Fruit fly (Drosophila melanogaster): Measurements from ENCODE around the gene CG11227.

The CG11227 gene

DNA sequence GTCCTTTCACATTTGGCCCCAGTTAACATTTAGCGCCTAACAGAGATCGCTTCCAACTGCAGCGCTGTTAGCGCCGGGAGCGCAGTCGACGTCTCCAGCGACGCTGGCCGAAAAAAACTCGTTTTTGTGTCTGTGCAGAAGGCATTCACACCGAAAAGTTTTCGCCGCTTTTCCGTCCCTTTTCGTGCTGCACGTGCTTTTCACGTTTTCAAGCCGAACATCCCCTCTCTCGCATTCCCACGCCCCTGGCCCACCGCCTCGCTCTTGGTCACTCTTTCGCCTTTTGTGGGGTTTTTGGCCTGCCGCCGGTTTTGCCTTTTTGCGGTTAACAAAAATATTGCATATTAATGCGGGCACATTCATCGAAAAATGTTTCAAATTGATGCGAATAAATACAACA lies 7.5 kb downstream of the CG11227 start:
- TF ChIP-seq CG8159 (tag; optimal IDR thresholded peaks at IDR 0.05): no peak
- no peak for TF ChIP-seq D1 (tag; optimal IDR thresholded peaks at IDR 0.05)
- no peak for TF ChIP-seq CG34367 (tag; optimal IDR thresholded peaks at IDR 0.05)
- TF ChIP-seq CG15710 (tag; optimal IDR thresholded peaks at IDR 0.05): no peak
- no peak for TF ChIP-seq Snoo (tag; optimal IDR thresholded peaks at IDR 0.05)
- no peak for TF ChIP-seq Pif1A (GFP tag; optimal IDR thresholded peaks at IDR 0.05)
- no peak for TF ChIP-seq EcR (GFP tag; optimal IDR thresholded peaks at IDR 0.05)
- TF ChIP-seq CG9948 (tag; optimal IDR thresholded peaks at IDR 0.05): no peak

DNA sequence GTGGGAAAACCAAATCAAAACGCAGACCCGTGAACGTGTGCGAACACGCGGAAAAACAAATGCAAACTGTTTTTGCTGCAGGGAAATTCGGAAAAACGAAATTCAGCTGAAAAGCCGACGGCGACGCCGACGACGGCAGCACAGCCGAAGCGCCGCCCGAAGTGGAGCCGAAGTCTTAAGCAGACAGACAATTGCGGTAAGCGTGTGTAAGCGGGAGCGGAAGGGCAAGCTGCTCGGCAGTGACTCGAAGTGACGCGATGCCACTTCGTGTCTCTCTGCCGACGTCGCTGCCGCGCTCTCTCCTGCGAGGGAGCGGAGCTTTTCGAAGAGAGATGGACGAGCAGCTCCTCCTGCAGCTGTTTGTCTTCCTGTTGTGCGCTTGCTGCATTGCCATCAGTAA lies 8.4 kb downstream of the CG11227 start:
- no peak for TF ChIP-seq gl (tag; optimal IDR thresholded peaks at IDR 0.05)
- TF ChIP-seq Pif1B (GFP tag; optimal IDR thresholded peaks at IDR 0.05): no peak
- 0 out of 3 replicates have a peak, but pooled peaks have one; percentile 38 for TF ChIP-seq CG4496 (GFP tag; IDR thresholded peaks at IDR 0.05)
- TF ChIP-seq CG8301 (tag; optimal IDR thresholded peaks at IDR 0.05): no peak

DNA sequence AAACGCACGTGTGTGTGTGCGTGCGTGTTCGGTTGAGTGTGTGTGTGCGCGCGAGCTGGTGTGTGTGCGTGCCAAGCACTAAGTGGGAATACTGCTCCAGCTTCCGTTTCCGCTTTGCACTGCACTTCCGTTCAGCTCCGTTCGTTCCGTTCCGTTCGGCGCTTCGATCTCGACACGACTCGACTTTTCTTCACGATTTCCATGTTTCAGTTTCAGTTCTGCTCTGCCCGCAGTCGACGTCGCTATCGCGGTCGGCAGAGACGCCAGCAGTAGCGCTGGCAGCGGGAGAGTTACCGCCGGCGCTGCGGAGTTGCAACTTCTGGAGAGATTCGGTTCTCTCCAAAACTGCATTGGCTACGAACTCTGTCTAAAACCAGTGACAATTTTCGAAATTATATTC lies 9.6 kb downstream of the CG11227 start:
- TF ChIP-seq D1 (tag; optimal IDR thresholded peaks at IDR 0.05): no peak
- no peak for TF ChIP-seq CG15710 (tag; optimal IDR thresholded peaks at IDR 0.05)
- TF ChIP-seq Pif1B (GFP tag; optimal IDR thresholded peaks at IDR 0.05): no peak
- no peak for TF ChIP-seq CG34367 (tag; optimal IDR thresholded peaks at IDR 0.05)
- no peak for TF ChIP-seq CG8301 (tag; optimal IDR thresholded peaks at IDR 0.05)

DNA sequence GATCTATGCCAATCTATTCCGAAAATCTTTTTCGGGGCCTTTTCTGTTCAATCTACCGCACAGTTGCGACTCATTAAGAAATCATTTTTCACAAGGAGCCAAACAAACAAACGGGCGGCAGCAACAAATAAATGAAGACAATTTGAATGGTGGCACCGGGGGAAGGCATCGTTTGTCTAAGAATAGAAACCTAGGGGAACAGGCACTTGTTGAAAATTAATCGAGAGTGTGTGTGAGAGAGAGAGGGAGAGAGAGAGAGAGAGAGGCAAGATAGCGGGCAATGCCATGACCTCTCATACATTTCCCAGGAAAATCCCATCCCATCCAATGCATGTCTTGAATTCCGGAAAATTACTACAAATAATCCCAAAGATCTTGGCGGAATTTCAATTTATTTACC lies 16.9 kb downstream of the CG11227 start:
- TF ChIP-seq D1 (tag; optimal IDR thresholded peaks at IDR 0.05) (no peak), CG13204 (GFP tag; optimal IDR thresholded peaks at IDR 0.05) (no peak), Ets98B (GFP tag; IDR thresholded peaks at IDR 0.05) (no peak)

DNA sequence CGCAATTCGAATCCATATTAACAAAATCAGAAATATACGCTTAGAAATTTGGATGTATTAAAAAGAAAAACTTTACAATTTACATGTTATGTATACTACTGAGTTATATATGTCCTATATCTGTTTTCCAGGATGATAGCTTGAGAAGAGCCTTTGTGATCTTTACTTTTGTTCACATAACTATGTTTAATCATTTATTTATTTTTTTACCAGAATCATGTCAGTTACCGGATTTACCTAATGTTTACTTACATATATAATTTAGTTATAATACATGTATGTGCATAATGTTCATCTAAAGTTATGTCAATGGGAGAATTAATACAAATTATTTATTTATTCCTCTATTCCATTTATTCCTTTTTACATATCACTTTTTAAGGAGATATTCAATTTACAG lies 50.8 kb downstream of the CG11227 start, which contains the start of gene I-3:
I-3 (minus strand) TSS at position 101 of the 400 bp plus-strand sequence.
- no peak for TF ChIP-seq CG4496 (GFP tag; IDR thresholded peaks at IDR 0.05)
- no peak for TF ChIP-seq CG12605 (GFP tag; IDR thresholded peaks at IDR 0.05)
- TF ChIP-seq D1 (tag; optimal IDR thresholded peaks at IDR 0.05): no peak
